Worm (Caenorhabditis elegans): ENCODE results near the gene tank-1.

DNA sequence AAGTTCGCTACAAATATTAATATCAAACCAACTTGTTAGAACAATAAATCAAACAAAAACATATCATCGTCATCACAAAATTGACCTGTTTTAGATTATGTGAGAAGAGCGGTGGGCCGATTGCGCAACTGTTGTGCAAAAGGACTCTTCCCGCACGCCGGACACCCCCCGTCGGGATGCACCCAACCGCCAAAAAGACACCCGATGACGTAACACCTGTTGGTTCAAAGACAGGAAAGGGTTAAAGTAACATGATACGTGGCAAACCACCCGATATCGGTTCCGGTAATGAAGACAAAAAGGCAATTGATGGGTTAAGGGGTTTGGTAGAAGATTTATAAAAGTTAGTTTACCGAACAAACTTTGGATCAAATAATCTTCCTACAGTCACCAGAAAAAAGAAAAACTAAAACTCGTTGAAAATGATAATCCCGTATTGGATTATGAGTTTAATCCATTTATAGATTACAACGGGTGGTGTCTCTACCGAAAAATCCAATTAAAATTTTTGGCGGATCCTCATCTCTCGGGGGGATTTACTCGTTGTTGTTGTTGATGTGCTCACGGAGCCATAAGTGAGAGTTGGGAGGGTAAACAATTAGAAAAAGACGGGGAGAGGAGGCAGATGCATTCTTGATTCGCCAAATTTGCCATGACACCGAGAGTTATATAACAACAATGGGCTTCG, 41.3 kb downstream of the tank-1 start:
- TF ChIP-seq nhr-77 (tag; optimal IDR thresholded peaks at IDR 0.05) (no peak), ama-1 (optimal IDR thresholded peaks at IDR 0.05) (no peak), ZK546.5 (tag; optimal IDR thresholded peaks at IDR 0.05) (no peak), aly-2 (tag; optimal IDR thresholded peaks at IDR 0.05) (no peak), ztf-11 (tag; optimal IDR thresholded peaks at IDR 0.05) (no peak), lin-13 (GFP tag; optimal IDR thresholded peaks at IDR 0.05) (no peak), dmd-4 (tag; optimal IDR thresholded peaks at IDR 0.05) (no peak), elt-3 (tag; optimal IDR thresholded peaks at IDR 0.05) (no peak), zag-1 (tag; optimal IDR thresholded peaks at IDR 0.05) (no peak), blmp-1 (tag; optimal IDR thresholded peaks at IDR 0.05; ENCODE audit: insufficient read depth) (no peak), lin-11 (tag; optimal IDR thresholded peaks at IDR 0.05) (no peak), unc-55 (GFP tag; optimal IDR thresholded peaks at IDR 0.05) (no peak)
